Fruit fly (Drosophila melanogaster) whole organism, wandering third instar larva: Measurements from ENCODE around the gene Alr.
A peak's percentile ranks its signal among the peaks of the same experiment; 100 is the strongest.

Experiments
- Abd-B ChIP-seq: fragments of >200 bp; optimal IDR thresholded peaks from 2 replicates; lab custom pipeline; 2017; ENCODE audit warnings: missing biosample characterization, missing genetic modification characterization
- CG9705 ChIP-seq: fragments of 200-800 bp; sonication (Bioruptor generic); optimal IDR thresholded peaks from 2 replicates; lab custom pipeline; 2018; ENCODE audit warnings: missing biosample characterization, mild to moderate bottlenecking, missing genetic modification characterization
- Dfd ChIP-seq: fragments of >200 bp; optimal IDR thresholded peaks from 2 replicates; lab custom pipeline; 2017; ENCODE audit warnings: missing biosample characterization, missing genetic modification characterization
- Dif ChIP-seq: fragments of 200-275, 200-300 bp; sonication (Bioruptor generic); optimal IDR thresholded peaks from 2 replicates; lab custom pipeline; 2018; ENCODE audit warnings: missing biosample characterization, missing genetic modification characterization; ENCODE audit not compliant: partially characterized antibody
- HLH106 ChIP-seq: fragments of 200-800 bp; optimal IDR thresholded peaks from 3 replicates; lab custom pipeline; 2019; ENCODE audit warnings: missing biosample characterization, mild to moderate bottlenecking, missing genetic modification characterization, moderate library complexity
- Hr78 ChIP-seq: fragments of >200 bp; optimal IDR thresholded peaks from 2 replicates; lab custom pipeline; 2017; ENCODE audit warnings: missing biosample characterization, missing genetic modification characterization
- Hr83 ChIP-seq: fragments of 200-300 bp; sonication (Bioruptor generic); optimal IDR thresholded peaks from 2 replicates; lab custom pipeline; 2016; ENCODE audit warnings: missing biosample characterization, mild to moderate bottlenecking, missing genetic modification characterization, moderate library complexity; ENCODE audit not compliant: poor library complexity, severe bottlenecking
- Jra ChIP-seq: sonication (Bioruptor generic); optimal IDR thresholded peaks from 2 replicates; lab custom pipeline; 2016; ENCODE audit warnings: missing biosample characterization, missing genetic modification characterization
- Mio ChIP-seq: sonication (Bioruptor generic); optimal IDR thresholded peaks from 2 replicates; lab custom pipeline; 2016; ENCODE audit warnings: missing biosample characterization, missing genetic modification characterization
- Myc ChIP-seq: fragments of >200 bp; optimal IDR thresholded peaks from 2 replicates; lab custom pipeline; 2017
- OdsH ChIP-seq: fragments of 200-800 bp; sonication (Bioruptor generic); optimal IDR thresholded peaks from 2 replicates; lab custom pipeline; 2016; ENCODE audit warnings: missing biosample characterization, mild to moderate bottlenecking, missing genetic modification characterization
- Rel ChIP-seq, 2 experiments: fragments of 200-800 bp; sonication (Bioruptor generic) in 1 of 2; optimal IDR thresholded peaks; 2 replicates in 1 of 2; 3 replicates in 1 of 2; lab custom pipeline; 2016 to 2019; ENCODE audit warnings: mild to moderate bottlenecking in 2 of 2, missing biosample characterization in 2 of 2, missing genetic modification characterization in 2 of 2, moderate library complexity in 1 of 2
- Sp1 ChIP-seq: fragments of 200-800 bp; sonication (Bioruptor generic); optimal IDR thresholded peaks from 3 replicates; lab custom pipeline; 2019; ENCODE audit warnings: missing biosample characterization, mild to moderate bottlenecking, missing genetic modification characterization, moderate library complexity
- br ChIP-seq: fragments of 200-800 bp; sonication (Bioruptor generic); optimal IDR thresholded peaks from 2 replicates; lab custom pipeline; 2016; ENCODE audit warnings: missing biosample characterization, missing genetic modification characterization
- brk ChIP-seq: fragments of 200-800 bp; sonication (Bioruptor generic); optimal IDR thresholded peaks from 2 replicates; lab custom pipeline; 2016; ENCODE audit warnings: missing biosample characterization, mild to moderate bottlenecking, missing genetic modification characterization
- dl ChIP-seq, 2 experiments: fragments of 175-275, 200-275 bp in 1 of 2; fragments of 200-275 bp in 1 of 2; sonication (Bioruptor generic); optimal IDR thresholded peaks; lab custom pipeline; 2018; ENCODE audit warnings: mild to moderate bottlenecking in 2 of 2, missing biosample characterization in 2 of 2, missing genetic modification characterization in 2 of 2, moderate library complexity in 2 of 2; ENCODE audit not compliant: partially characterized antibody in 2 of 2, insufficient read depth in 1 of 2
- dmrt93B ChIP-seq: fragments of 200-800 bp; sonication (Bioruptor generic); optimal IDR thresholded peaks from 2 replicates; lab custom pipeline; 2018; ENCODE audit warnings: missing biosample characterization, mild to moderate bottlenecking, missing genetic modification characterization
- foxo ChIP-seq, 2 experiments: fragments of 200-800 bp; sonication (Bioruptor generic); optimal IDR thresholded peaks; 2 replicates in 1 of 2; 3 replicates in 1 of 2; lab custom pipeline; 2016 to 2017; ENCODE audit warnings: missing biosample characterization in 2 of 2, missing genetic modification characterization in 2 of 2
- fru ChIP-seq: fragments of 200-800 bp; sonication (Bioruptor generic); optimal IDR thresholded peaks from 3 replicates; lab custom pipeline; 2016; ENCODE audit warnings: missing biosample characterization, mild to moderate bottlenecking, missing genetic modification characterization
- h ChIP-seq: fragments of 200-800 bp; sonication (Bioruptor generic); optimal IDR thresholded peaks from 3 replicates; lab custom pipeline; 2016; ENCODE audit warnings: missing biosample characterization, mild to moderate bottlenecking, missing genetic modification characterization
- jim ChIP-seq: fragments of 175-275, 200-325 bp; sonication (Bioruptor generic); optimal IDR thresholded peaks from 2 replicates; lab custom pipeline; 2016; ENCODE audit warnings: missing biosample characterization, mild to moderate bottlenecking, missing genetic modification characterization
- lola ChIP-seq: fragments of >200 bp; optimal IDR thresholded peaks from 2 replicates; lab custom pipeline; 2017; ENCODE audit warnings: missing biosample characterization, missing genetic modification characterization
- pan ChIP-seq: fragments of >200 bp; optimal IDR thresholded peaks from 2 replicates; lab custom pipeline; 2017
- psq ChIP-seq: fragments of 200-800 bp; sonication (Bioruptor generic); optimal IDR thresholded peaks from 3 replicates; lab custom pipeline; 2017; ENCODE audit warnings: missing biosample characterization, mild to moderate bottlenecking, missing genetic modification characterization, moderate library complexity
- rgr ChIP-seq: fragments of 200-800 bp; sonication (Bioruptor generic); optimal IDR thresholded peaks from 3 replicates; lab custom pipeline; 2016; ENCODE audit warnings: missing biosample characterization, mild to moderate bottlenecking, missing genetic modification characterization
- sage ChIP-seq: fragments of 200-800 bp; sonication (Bioruptor generic); optimal IDR thresholded peaks from 2 replicates; lab custom pipeline; 2016; ENCODE audit warnings: missing biosample characterization, mild to moderate bottlenecking, missing genetic modification characterization
- sv ChIP-seq: fragments of 200-800 bp; sonication (Bioruptor generic); optimal IDR thresholded peaks from 3 replicates; lab custom pipeline; 2016; ENCODE audit warnings: missing biosample characterization, missing genetic modification characterization
- tai ChIP-seq: sonication (Bioruptor generic); optimal IDR thresholded peaks from 2 replicates; lab custom pipeline; 2016; ENCODE audit warnings: missing biosample characterization, missing genetic modification characterization
- woc ChIP-seq: sonication (Bioruptor generic); optimal IDR thresholded peaks from 2 replicates; lab custom pipeline; 2016; ENCODE audit warnings: missing biosample characterization, mild to moderate bottlenecking, missing genetic modification characterization

Gene Alr

dm6 chrX:19745908-19746604 lies 2.1 kb upstream of the Alr start, which contains the start of gene parvin:
TSS of gene parvin (plus strand) at chrX:19746041.
- TF ChIP-seq Hr78 (GFP tag; lab: Kevin White, UChicago): no peak
- peak; percentile 9 for TF ChIP-seq rgr (GFP tag; lab: Kevin White, UChicago)
- no peak for TF ChIP-seq Myc
- TF ChIP-seq sage (GFP tag; lab: Kevin White, UChicago): no peak
- TF ChIP-seq CG9705 (GFP tag; lab: Kevin White, UChicago): no peak
- no peak for TF ChIP-seq pan (lab: Kevin White, UChicago)
- TF ChIP-seq Dif (GFP tag; lab: Kevin White, UChicago): no peak
- no peak for TF ChIP-seq Sp1

- TF ChIP-seq jim (GFP tag; lab: Kevin White, UChicago): no peak
- no peak for TF ChIP-seq Mio (GFP tag; lab: Kevin White, UChicago)
- TF ChIP-seq woc (GFP tag; lab: Kevin White, UChicago): no peak
- no peak for TF ChIP-seq dl (GFP tag; optimal IDR thresholded peaks at IDR 0.05; lab: Kevin White, UChicago; ENCODE audit: insufficient read depth in 1 of 2, partially characterized antibody in 2 of 2)
- TF ChIP-seq foxo (GFP tag; optimal IDR thresholded peaks at IDR 0.05; lab: Kevin White, UChicago): peak in 1 of 2 experiments; percentile 31
These were observed 451 bp downstream of the Alr start for dm6 chrX:19748565-19748964.

dm6 chrX:19750626-19751149 lies 2.6 kb downstream of the Alr start, which contains the start of gene Abcd3:
TSS of gene Abcd3 (plus strand) at chrX:19750770.
- TF ChIP-seq dmrt93B (no peak), h (GFP tag; lab: Kevin White, UChicago) (peak; percentile 28), sage (GFP tag; lab: Kevin White, UChicago) (no peak), br (GFP tag; lab: Kevin White, UChicago) (peak; percentile 27), sv (GFP tag; lab: Kevin White, UChicago) (no peak), OdsH (peak; percentile 22), woc (GFP tag; lab: Kevin White, UChicago) (peak; percentile 9), dl (GFP tag; optimal IDR thresholded peaks at IDR 0.05; lab: Kevin White, UChicago; ENCODE audit: insufficient read depth in 1 of 2, partially characterized antibody in 2 of 2) (no peak), Dfd (no peak), fru (GFP tag; lab: Kevin White, UChicago) (peak; percentile 34), CG9705 (GFP tag; lab: Kevin White, UChicago) (no peak), brk (GFP tag; lab: Kevin White, UChicago) (no peak), psq (GFP tag; lab: Kevin White, UChicago) (peak; percentile 7), lola (GFP tag; lab: Kevin White, UChicago) (no peak), Rel (GFP tag; optimal IDR thresholded peaks at IDR 0.05; lab: Kevin White, UChicago) (no peak), Rel (tag; optimal IDR thresholded peaks at IDR 0.05; lab: Kevin White, UChicago) (peak; percentile 15), Sp1 (peak; percentile 47), rgr (GFP tag; lab: Kevin White, UChicago) (peak; percentile 0), pan (lab: Kevin White, UChicago) (no peak), Myc (peak; percentile 88), Mio (GFP tag; lab: Kevin White, UChicago) (no peak), HLH106 (tag; lab: Kevin White, UChicago) (peak; percentile 9), Jra (GFP tag; lab: Kevin White, UChicago) (no peak)
- TF ChIP-seq, all 38 proteins: peak for 11

dm6 chrX:19752344-19752743 lies 4.2 kb downstream of the Alr start:
- TF ChIP-seq Hr78 (GFP tag; lab: Kevin White, UChicago) (no peak), sage (GFP tag; lab: Kevin White, UChicago) (no peak), h (GFP tag; lab: Kevin White, UChicago) (no peak), Hr83 (GFP tag; lab: Kevin White, UChicago) (no peak), sv (GFP tag; lab: Kevin White, UChicago) (no peak), psq (GFP tag; lab: Kevin White, UChicago) (no peak), Dif (GFP tag; lab: Kevin White, UChicago) (no peak), Abd-B (GFP tag; lab: Kevin White, UChicago) (no peak)

dm6 chrX:19753710-19754109 lies 5.6 kb downstream of the Alr start:
- TF ChIP-seq sv (GFP tag; lab: Kevin White, UChicago) (no peak), Abd-B (GFP tag; lab: Kevin White, UChicago) (no peak), Mio (GFP tag; lab: Kevin White, UChicago) (no peak), jim (GFP tag; lab: Kevin White, UChicago) (no peak), brk (GFP tag; lab: Kevin White, UChicago) (no peak), rgr (GFP tag; lab: Kevin White, UChicago) (no peak), psq (GFP tag; lab: Kevin White, UChicago) (no peak), tai (no peak)
